Worm (Caenorhabditis elegans): Measurements from ENCODE around the gene Y25C1A.8.

DNA sequence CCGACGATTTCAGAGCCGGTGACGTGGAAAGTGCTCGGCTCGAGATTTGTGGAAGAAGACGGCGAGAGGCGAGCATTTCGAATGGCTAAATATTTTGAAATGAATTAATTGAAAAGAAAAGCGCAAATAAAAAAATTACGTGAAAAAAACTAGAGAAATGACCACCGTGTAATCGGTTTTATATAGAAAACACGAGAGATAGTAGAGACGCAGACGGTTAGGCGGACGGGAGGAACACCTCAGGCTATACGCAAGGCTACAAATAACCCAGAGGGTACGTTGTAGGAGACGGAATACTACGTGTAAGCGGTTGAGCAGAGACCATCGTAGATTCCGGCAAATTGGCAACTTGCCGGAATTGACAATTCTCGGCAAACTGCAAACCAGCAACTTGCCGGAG is 34.4 kb upstream of the Y25C1A.8 start, which contains the start of gene Y25C1A.13:
- TF ChIP-seq W03F9.2 (tag; optimal IDR thresholded peaks at IDR 0.05) (no peak), dao-5 (tag; optimal IDR thresholded peaks at IDR 0.05) (no peak)
